Fruit fly (Drosophila melanogaster) S2 (cell line): ENCODE data around the gene Hmbs.
A peak's percentile ranks its signal among the peaks of the same experiment; 100 is the strongest.

ENCODE experiments used
- CG8478 ChIP-seq: fragments of >200 bp; optimal IDR thresholded peaks from 2 replicates; lab custom pipeline; 2018
- CTCF ChIP-seq, 2 experiments: fragments of >200 bp; optimal IDR thresholded peaks; 2 replicates each; lab custom pipeline; 2018

The Hmbs gene

dm6 chr3L:1346956-1347587 is 12.4 kb downstream of the Hmbs start:
- TF ChIP-seq CTCF (optimal IDR thresholded peaks at IDR 0.05; lab: Kevin White, UChicago) (no peak), CG8478 (lab: Kevin White, UChicago) (no peak)

- TF ChIP-seq CG8478 (lab: Kevin White, UChicago) (no peak), CTCF (optimal IDR thresholded peaks at IDR 0.05; lab: Kevin White, UChicago) (no peak)
Observed at dm6 chr3L:1348248-1348647, 13.6 kb downstream of the Hmbs start.

- TF ChIP-seq CTCF (optimal IDR thresholded peaks at IDR 0.05; lab: Kevin White, UChicago) = no peak
Observed at dm6 chr3L:1348935-1349334, 14.2 kb downstream of the Hmbs start.

DNA sequence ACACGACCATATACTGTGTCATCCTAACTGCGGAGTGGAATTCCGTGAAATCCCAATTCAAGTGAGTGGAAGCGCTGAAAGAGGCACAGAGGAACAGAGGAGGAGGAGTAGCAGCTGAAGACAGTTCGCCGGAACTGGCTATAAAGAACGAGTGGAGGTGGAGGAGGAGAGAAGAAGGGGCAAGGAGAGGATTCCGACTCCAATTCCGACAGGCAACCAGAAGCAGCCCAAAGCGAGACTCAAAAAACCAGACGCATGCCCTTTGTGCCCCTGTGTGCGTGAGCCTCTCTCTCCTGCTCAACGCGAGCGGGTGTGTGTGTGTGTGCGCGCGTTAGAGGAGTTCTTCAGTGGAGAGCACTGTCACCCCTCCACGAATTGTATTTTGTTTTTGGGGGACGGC is 14.7 kb downstream of the Hmbs start:
- TF ChIP-seq CG8478 (lab: Kevin White, UChicago) = no peak
- no peak for TF ChIP-seq CTCF (optimal IDR thresholded peaks at IDR 0.05; lab: Kevin White, UChicago)

dm6 chr3L:1349942-1350923 is 15.5 kb downstream of the Hmbs start:
- TF ChIP-seq CTCF (optimal IDR thresholded peaks at IDR 0.05; lab: Kevin White, UChicago) = peak in 1 of 2 experiments; percentile 18
- no peak for TF ChIP-seq CG8478 (lab: Kevin White, UChicago)

dm6 chr3L:1350924-1351215 is 16.2 kb downstream of the Hmbs start, which contains the start of gene CG9166:
Gene CG9166, plus strand, starts transcription at chr3L:1351116.
- no peak for TF ChIP-seq CG8478 (lab: Kevin White, UChicago)
- TF ChIP-seq CTCF (optimal IDR thresholded peaks at IDR 0.05; lab: Kevin White, UChicago) = no peak

- TF ChIP-seq CTCF (optimal IDR thresholded peaks at IDR 0.05; lab: Kevin White, UChicago) = peak; percentile 90 to 93
- TF ChIP-seq CG8478 (lab: Kevin White, UChicago) = no peak
Observed at dm6 chr3L:1352065-1352464, 17.4 kb downstream of the Hmbs start.

DNA sequence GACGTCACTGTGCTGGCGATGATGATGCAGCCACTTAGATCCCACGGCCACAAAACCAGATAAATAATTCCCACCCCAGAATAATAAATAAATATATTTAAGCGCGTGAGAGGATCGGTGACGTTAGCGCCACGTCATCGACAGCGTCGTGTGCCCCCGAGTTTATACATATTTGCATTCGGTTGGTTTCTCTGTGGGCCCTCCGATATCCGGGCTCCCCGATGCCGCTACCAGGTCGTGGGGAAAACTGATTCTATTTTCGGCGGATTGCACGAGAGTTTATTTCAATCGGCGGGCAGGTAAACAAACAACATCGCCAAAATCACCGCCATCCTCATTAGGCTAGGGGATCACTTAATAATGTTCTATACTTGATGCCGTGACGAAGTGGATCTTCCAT is 19.5 kb downstream of the Hmbs start:
- TF ChIP-seq CG8478 (lab: Kevin White, UChicago) = no peak
- TF ChIP-seq CTCF (optimal IDR thresholded peaks at IDR 0.05; lab: Kevin White, UChicago) = no peak

- no peak for TF ChIP-seq CTCF (optimal IDR thresholded peaks at IDR 0.05; lab: Kevin White, UChicago)
- TF ChIP-seq CG8478 (lab: Kevin White, UChicago) = no peak
Observed at dm6 chr3L:1358338-1358737, 23.6 kb downstream of the Hmbs start.

DNA sequence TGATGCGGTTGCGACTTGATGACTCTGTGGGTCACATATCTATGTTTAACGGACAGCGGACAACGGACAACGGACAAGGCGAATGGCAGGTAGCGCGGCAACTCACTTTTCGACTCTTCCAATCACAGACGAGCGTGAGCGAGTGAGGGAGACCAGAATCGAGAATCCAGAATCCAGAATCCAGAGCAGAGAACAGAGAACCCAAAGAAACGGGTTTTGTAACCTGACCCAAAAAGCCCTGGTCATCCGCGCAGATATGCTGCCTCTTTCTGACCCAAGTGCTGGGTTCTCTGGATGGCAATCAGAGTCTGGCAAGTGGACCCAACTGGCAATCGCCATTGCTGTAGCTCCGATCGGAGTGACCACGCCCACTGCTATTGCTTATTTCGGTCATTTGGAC is 29.7 kb downstream of the Hmbs start:
- no peak for TF ChIP-seq CTCF (optimal IDR thresholded peaks at IDR 0.05; lab: Kevin White, UChicago)
- TF ChIP-seq CG8478 (lab: Kevin White, UChicago) = no peak

- no peak for TF ChIP-seq CTCF (optimal IDR thresholded peaks at IDR 0.05; lab: Kevin White, UChicago)
- TF ChIP-seq CG8478 (lab: Kevin White, UChicago) = no peak
Observed at dm6 chr3L:1366879-1367650, 32.4 kb downstream of the Hmbs start.

dm6 chr3L:1368201-1368617 is 33.5 kb downstream of the Hmbs start:
- no peak for TF ChIP-seq CG8478 (lab: Kevin White, UChicago)
- TF ChIP-seq CTCF (optimal IDR thresholded peaks at IDR 0.05; lab: Kevin White, UChicago) = no peak

DNA sequence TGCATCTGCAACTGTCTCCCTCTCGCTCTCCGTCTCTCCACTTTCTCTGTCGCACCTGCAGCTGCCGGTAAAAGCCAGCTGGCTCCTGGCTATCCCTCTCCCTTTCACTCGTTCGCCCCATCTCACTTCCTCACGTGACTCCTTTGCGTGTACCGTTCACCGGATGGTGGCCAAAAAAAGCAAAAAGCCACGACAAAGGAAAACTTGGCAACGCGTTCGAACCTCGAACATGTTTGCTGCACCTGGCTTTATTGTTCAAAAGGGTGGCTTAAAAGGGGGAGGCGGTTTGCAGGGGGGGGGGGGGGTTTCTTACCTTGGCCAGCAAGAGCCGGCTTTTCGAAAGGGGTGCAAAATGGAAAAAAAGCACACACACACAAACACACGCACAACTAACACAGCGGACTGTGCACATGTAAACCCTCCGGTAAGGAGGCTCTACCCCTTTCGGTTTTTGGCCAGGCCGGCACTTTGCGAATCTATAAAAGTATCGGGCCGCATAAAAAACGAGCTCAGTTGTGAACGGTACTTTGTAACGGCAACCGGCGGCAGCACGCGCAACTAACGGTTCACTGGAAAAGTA is 35.5 kb downstream of the Hmbs start, which contains the start of gene ru:
Gene ru (plus strand): TSS at position 530 of the 580 bp plus-strand sequence.
- TF ChIP-seq CG8478 (lab: Kevin White, UChicago) = no peak
- TF ChIP-seq CTCF (optimal IDR thresholded peaks at IDR 0.05; lab: Kevin White, UChicago) = no peak

- TF ChIP-seq CTCF (optimal IDR thresholded peaks at IDR 0.05; lab: Kevin White, UChicago) (no peak), CG8478 (lab: Kevin White, UChicago) (no peak)
Observed at dm6 chr3L:1370939-1371338, 36.2 kb downstream of the Hmbs start.
